Fruit fly (Drosophila melanogaster): Measurements from ENCODE around the gene orb2.

orb2 gene

dm6 chr3L:8964458-8964857 lies 10.2 kb upstream of the orb2 start, which contains the start of gene ValRS-m (continued):
- TF ChIP-seq MTF-1 (GFP tag; optimal IDR thresholded peaks at IDR 0.05; ENCODE audit: borderline replicate concordance) (no peak), Spps (tag; optimal IDR thresholded peaks at IDR 0.05) (no peak), CHES-1-like (GFP tag; optimal IDR thresholded peaks at IDR 0.05) (no peak), rib (GFP tag; IDR thresholded peaks at IDR 0.05) (no peak), CTCF (GFP tag; optimal IDR thresholded peaks at IDR 0.05) (no peak), chinmo (GFP tag; IDR thresholded peaks at IDR 0.05; ENCODE audit: partially characterized antibody) (0 out of 4 replicates have a peak, but pooled peaks have one; percentile 40), salm (tag; optimal IDR thresholded peaks at IDR 0.05) (no peak), Doc2 (GFP tag; IDR thresholded peaks at IDR 0.05) (no peak), wdn (GFP tag; IDR thresholded peaks at IDR 0.05) (no peak), CG17359 (tag; optimal IDR thresholded peaks at IDR 0.05) (no peak), caup (GFP tag; optimal IDR thresholded peaks at IDR 0.05; ENCODE audit: severe bottlenecking) (no peak), HmgD (GFP tag; optimal IDR thresholded peaks at IDR 0.05) (no peak), CG10979 (tag; optimal IDR thresholded peaks at IDR 0.05) (no peak), CG11696 (GFP tag; IDR thresholded peaks at IDR 0.05) (no peak), CG7556 (GFP tag; optimal IDR thresholded peaks at IDR 0.05) (no peak), pzg (GFP tag; optimal IDR thresholded peaks at IDR 0.05) (peak; percentile 6), BEAF-32 (GFP tag; optimal IDR thresholded peaks at IDR 0.05) (peak; percentile 3), crc (GFP tag; optimal IDR thresholded peaks at IDR 0.05) (no peak), cad (GFP tag; optimal IDR thresholded peaks at IDR 0.05) (no peak), CG13287 (GFP tag; IDR thresholded peaks at IDR 0.05; ENCODE audit: partially characterized antibody) (peak; percentile 41), crol (GFP tag; IDR thresholded peaks at IDR 0.05) (no peak), CG12659 (GFP tag; optimal IDR thresholded peaks at IDR 0.05) (no peak), CG31365 (tag; optimal IDR thresholded peaks at IDR 0.05) (no peak), run (tag; optimal IDR thresholded peaks at IDR 0.05) (no peak), tio (GFP tag; optimal IDR thresholded peaks at IDR 0.05) (no peak), Sry-δ (GFP tag; optimal IDR thresholded peaks at IDR 0.05) (peak; percentile 47), tna (GFP tag; IDR thresholded peaks at IDR 0.05; ENCODE audit: partially characterized antibody) (no peak), CG31441 (GFP tag; IDR thresholded peaks at IDR 0.05) (no peak), CG2116 (GFP tag; optimal IDR thresholded peaks at IDR 0.05) (no peak), ap (GFP tag; IDR thresholded peaks at IDR 0.05) (no peak), ind (GFP tag; optimal IDR thresholded peaks at IDR 0.05) (no peak), CG14710 (tag; optimal IDR thresholded peaks at IDR 0.05) (no peak), CG34224 (GFP tag; IDR thresholded peaks at IDR 0.05; ENCODE audit: partially characterized antibody) (no peak), Dp (GFP tag; optimal IDR thresholded peaks at IDR 0.05) (peak; percentile 79), Sox100B (GFP tag; optimal IDR thresholded peaks at IDR 0.05) (no peak), vfl (GFP tag; optimal IDR thresholded peaks at IDR 0.05) (no peak), sim (GFP tag; IDR thresholded peaks at IDR 0.05) (no peak), yki (optimal IDR thresholded peaks at IDR 0.05) (no peak), crp (GFP tag; optimal IDR thresholded peaks at IDR 0.05) (peak in 1 of 2 experiments; percentile 80)

dm6 chr3L:8958557-8958956 lies 4.3 kb upstream of the orb2 start, which contains the start of gene CG13313:
CG13313 (plus strand) TSS chr3L:8958857.
- TF ChIP-seq row (GFP tag; IDR thresholded peaks at IDR 0.05) = peak; percentile 49
- TF ChIP-seq CG18011 (GFP tag; optimal IDR thresholded peaks at IDR 0.05) = no peak
- TF ChIP-seq CG13123 (GFP tag; optimal IDR thresholded peaks at IDR 0.05) = no peak
- TF ChIP-seq CG10979 (tag; optimal IDR thresholded peaks at IDR 0.05) = peak; percentile 20
- TF ChIP-seq cwo (GFP tag; optimal IDR thresholded peaks at IDR 0.05) = no peak
- TF ChIP-seq CG9215 (GFP tag; IDR thresholded peaks at IDR 0.05) = 0 out of 2 replicates have a peak, but pooled peaks have one; percentile 14
- TF ChIP-seq CG10267 (tag; optimal IDR thresholded peaks at IDR 0.05) = no peak
- peak; percentile 69 for TF ChIP-seq sens (GFP tag)
- TF ChIP-seq nmo (GFP tag; optimal IDR thresholded peaks at IDR 0.05) = peak; percentile 13
- TF ChIP-seq bsh (GFP tag; optimal IDR thresholded peaks at IDR 0.05) = peak in 1 of 2 experiments; percentile 8
- TF ChIP-seq tx (GFP tag; optimal IDR thresholded peaks at IDR 0.05) = no peak
- TF ChIP-seq CG13424 (tag; optimal IDR thresholded peaks at IDR 0.05) = peak; percentile 18
- peak; percentile 24 for TF ChIP-seq CG12659 (GFP tag; optimal IDR thresholded peaks at IDR 0.05)
- TF ChIP-seq dysf (GFP tag; IDR thresholded peaks at IDR 0.05) = peak; percentile 7; the same call in 1 of the 3 replicates
- TF ChIP-seq tll (GFP tag; optimal IDR thresholded peaks at IDR 0.05) = no peak
- no peak for TF ChIP-seq Hmx (GFP tag; optimal IDR thresholded peaks at IDR 0.05)

Data from whole organism, embryonic.